Worm (Caenorhabditis elegans) whole organism, L2 larva: ENCODE data around the gene mog-1.

Experiments used
- R02D3.7 ChIP-seq: fragments of 150-350 bp; optimal IDR thresholded peaks from 2 replicates; lab custom pipeline; 2014; ENCODE audit warnings: missing biosample characterization, missing genetic modification characterization
- egl-27 ChIP-seq: sonication (generic microtip); optimal IDR thresholded peaks from 3 replicates; lab custom pipeline; 2017; ENCODE audit warnings: missing biosample characterization, missing genetic modification reagents, missing genetic modification characterization
- elt-3 ChIP-seq: sonication (generic microtip); optimal IDR thresholded peaks from 2 replicates; lab custom pipeline; 2017; ENCODE audit warnings: missing biosample characterization, missing genetic modification characterization
- gmeb-1 ChIP-seq: fragments of 150-350 bp; optimal IDR thresholded peaks from 2 replicates; lab custom pipeline; 2014; ENCODE audit warnings: missing biosample characterization, missing genetic modification characterization
- lin-13 ChIP-seq: fragments of 150-350 bp; optimal IDR thresholded peaks from 2 replicates; lab custom pipeline; 2014; ENCODE audit warnings: missing biosample characterization, missing genetic modification reagents, missing genetic modification characterization
- nhr-237 ChIP-seq: fragments of 150-350 bp; optimal IDR thresholded peaks from 2 replicates; lab custom pipeline; 2014; ENCODE audit warnings: missing biosample characterization, missing genetic modification characterization
- nhr-25 ChIP-seq: fragments of 150-350 bp; sonication (generic microtip); optimal IDR thresholded peaks from 3 replicates; lab custom pipeline; 2014; ENCODE audit warnings: missing biosample characterization, missing genetic modification characterization
- skn-1 ChIP-seq: sonication (generic microtip); optimal IDR thresholded peaks from 2 replicates; lab custom pipeline; 2017; ENCODE audit warnings: missing biosample characterization, missing genetic modification characterization
- snpc-4 ChIP-seq: fragments of 150-350 bp; optimal IDR thresholded peaks from 2 replicates; lab custom pipeline; 2014; ENCODE audit warnings: missing biosample characterization, missing genetic modification characterization
- unc-62 ChIP-seq: fragments of 150-350 bp; optimal IDR thresholded peaks from 2 replicates; lab custom pipeline; 2014; ENCODE audit warnings: missing biosample characterization, missing genetic modification reagents, missing genetic modification characterization

DNA sequence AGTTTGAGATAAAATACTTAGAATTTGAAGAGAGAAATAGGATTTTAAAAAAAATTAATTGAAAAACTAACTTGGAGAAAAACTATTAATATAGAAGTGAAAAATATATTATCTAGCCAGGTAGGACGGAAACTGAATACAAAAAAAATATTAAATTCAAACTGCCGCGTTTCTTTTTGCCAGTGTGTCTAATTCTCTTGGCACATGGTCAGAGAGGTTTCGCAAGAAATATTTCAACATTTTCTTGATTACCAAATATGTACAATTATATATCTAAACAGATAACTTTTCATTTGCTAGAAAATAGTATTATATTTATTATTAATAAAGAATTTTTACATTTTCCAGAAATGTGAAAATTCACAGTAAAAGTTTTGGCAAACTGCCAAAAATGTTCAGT, 43.5 kb downstream of the mog-1 start:
- TF ChIP-seq nhr-237 (tag; lab: Kevin White, UChicago), result no peak
- no peak for TF ChIP-seq elt-3 (tag; lab: Kevin White, UChicago)
- TF ChIP-seq unc-62 (GFP tag; lab: Kevin White, UChicago), result no peak
- TF ChIP-seq R02D3.7 (tag; lab: Kevin White, UChicago), result no peak
- TF ChIP-seq nhr-25 (tag; lab: Kevin White, UChicago), result no peak
- no peak for TF ChIP-seq skn-1 (tag; lab: Kevin White, UChicago)
- peak; percentile 45 for TF ChIP-seq gmeb-1 (tag; lab: Kevin White, UChicago)
- no peak for TF ChIP-seq lin-13
- TF ChIP-seq snpc-4 (tag; lab: Kevin White, UChicago), result no peak
- TF ChIP-seq egl-27 (tag; lab: Kevin White, UChicago), result no peak
